Fruit fly (Drosophila melanogaster) whole organism, embryonic: Measurements from ENCODE around the gene CG4382.

Experiments
- ATbp ChIP-seq: fragments of 200-800 bp; sonication (Bioruptor generic); optimal IDR thresholded peaks from 2 replicates; lab custom pipeline; 2017; ENCODE audit warnings: missing biosample characterization, mild to moderate bottlenecking, missing genetic modification characterization, missing genetic modification reagents
- CG10274 ChIP-seq: fragments of 200-800 bp; sonication (Bioruptor generic); optimal IDR thresholded peaks from 3 replicates; lab custom pipeline; 2017; ENCODE audit warnings: missing biosample characterization, mild to moderate bottlenecking, missing genetic modification characterization
- CG10431 ChIP-seq: fragments of 200-800 bp; sonication (Bioruptor generic); optimal IDR thresholded peaks from 3 replicates; lab custom pipeline; 2018; ENCODE audit warnings: missing biosample characterization, mild to moderate bottlenecking, missing genetic modification characterization
- CG10979 ChIP-seq: fragments of 200-800 bp; sonication (Bioruptor generic); optimal IDR thresholded peaks from 2 replicates; lab custom pipeline; 2018; ENCODE audit warnings: missing biosample characterization, mild to moderate bottlenecking, missing genetic modification characterization, moderate library complexity
- CG11398 ChIP-seq: fragments of 200-800 bp; sonication (Bioruptor generic); optimal IDR thresholded peaks from 2 replicates; lab custom pipeline; 2016; ENCODE audit warnings: missing biosample characterization, missing genetic modification characterization
- CG12236 ChIP-seq: fragments of 200-800 bp; sonication (Bioruptor generic); optimal IDR thresholded peaks from 2 replicates; lab custom pipeline; 2016; ENCODE audit warnings: missing biosample characterization, missing genetic modification characterization
- CG12391 ChIP-seq: fragments of 200-800 bp; sonication (Bioruptor generic); optimal IDR thresholded peaks from 3 replicates; lab custom pipeline; 2018; ENCODE audit warnings: missing biosample characterization, mild to moderate bottlenecking, missing genetic modification characterization, moderate library complexity
- CG12769 ChIP-seq: fragments of 200-800 bp; sonication (Bioruptor generic); optimal IDR thresholded peaks from 2 replicates; lab custom pipeline; 2019; ENCODE audit warnings: missing biosample characterization, mild to moderate bottlenecking, missing genetic modification characterization, moderate library complexity
- CG13775 ChIP-seq: fragments of 200-800 bp; sonication (Bioruptor generic); optimal IDR thresholded peaks from 3 replicates; lab custom pipeline; 2017; ENCODE audit warnings: missing biosample characterization, mild to moderate bottlenecking, missing genetic modification characterization
- CG14441 ChIP-seq: fragments of 200-800 bp; sonication (Bioruptor generic); IDR thresholded peaks from 2 replicates; pipeline ENCODE4 v1.3.6; 2022; ENCODE audit warnings: missing biosample characterization, missing genetic modification characterization
- CG1602 ChIP-seq: fragments of 200-800 bp; sonication (Bioruptor generic); optimal IDR thresholded peaks from 3 replicates; lab custom pipeline; 2016; ENCODE audit warnings: missing biosample characterization, missing genetic modification characterization
- CG17385 ChIP-seq: fragments of 200-800 bp; sonication (Bioruptor generic); optimal IDR thresholded peaks from 3 replicates; lab custom pipeline; 2018; ENCODE audit warnings: missing biosample characterization, mild to moderate bottlenecking, missing genetic modification characterization
- CG17568 ChIP-seq: fragments of 200-800 bp; sonication (Bioruptor generic); optimal IDR thresholded peaks from 2 replicates; lab custom pipeline; 2018; ENCODE audit warnings: missing biosample characterization, mild to moderate bottlenecking, missing genetic modification characterization, moderate library complexity
- CG1832 ChIP-seq: fragments of 200-800 bp; sonication (Bioruptor generic); optimal IDR thresholded peaks from 2 replicates; lab custom pipeline; 2017; ENCODE audit warnings: missing biosample characterization, mild to moderate bottlenecking, missing genetic modification characterization, inconsistent platforms
- CG18476 ChIP-seq: fragments of 200-800 bp; sonication (Bioruptor generic); optimal IDR thresholded peaks from 2 replicates; lab custom pipeline; 2016; ENCODE audit warnings: missing biosample characterization, mild to moderate bottlenecking, missing genetic modification characterization
- CG3065 ChIP-seq: fragments of 200-800 bp; sonication (Bioruptor generic); optimal IDR thresholded peaks from 2 replicates; lab custom pipeline; 2016; ENCODE audit warnings: missing biosample characterization, missing genetic modification characterization
- CG4854 ChIP-seq: fragments of 200-800 bp; sonication (Bioruptor generic); optimal IDR thresholded peaks from 2 replicates; lab custom pipeline; 2016; ENCODE audit warnings: missing biosample characterization, missing genetic modification characterization, inconsistent platforms
- CG6272 ChIP-seq: fragments of 200-800 bp; sonication (Bioruptor generic); IDR thresholded peaks from 2 replicates; pipeline ENCODE4 v1.3.6; 2022; ENCODE audit warnings: missing biosample characterization, missing genetic modification characterization
- CG6813 ChIP-seq: fragments of 200-800 bp; sonication (Bioruptor generic); optimal IDR thresholded peaks from 2 replicates; lab custom pipeline; 2017; ENCODE audit warnings: missing biosample characterization, missing genetic modification characterization, mild to moderate bottlenecking, moderate library complexity, missing genetic modification reagents
- CG8281 ChIP-seq: fragments of 200-800 bp; sonication (Bioruptor generic); optimal IDR thresholded peaks from 2 replicates; lab custom pipeline; 2018; ENCODE audit warnings: missing biosample characterization, mild to moderate bottlenecking, missing genetic modification characterization, moderate library complexity
- CG8388 ChIP-seq: fragments of 200-800 bp; sonication (Bioruptor generic); optimal IDR thresholded peaks from 2 replicates; lab custom pipeline; 2019; ENCODE audit warnings: missing biosample characterization, mild to moderate bottlenecking, missing genetic modification characterization, moderate library complexity
- CG9437 ChIP-seq: fragments of 200-800 bp; sonication (Bioruptor generic); optimal IDR thresholded peaks from 2 replicates; lab custom pipeline; 2018; ENCODE audit warnings: missing biosample characterization, mild to moderate bottlenecking, missing genetic modification characterization
- CTCF ChIP-seq: fragments of 200-800 bp; sonication (Bioruptor generic); optimal IDR thresholded peaks from 2 replicates; lab custom pipeline; 2017; ENCODE audit warnings: missing biosample characterization, mild to moderate bottlenecking, missing genetic modification characterization, moderate library complexity
- Fer3 ChIP-seq: fragments of 200-800 bp; sonication (Bioruptor generic); optimal IDR thresholded peaks from 2 replicates; lab custom pipeline; 2018; ENCODE audit warnings: missing biosample characterization, mild to moderate bottlenecking, missing genetic modification characterization, moderate library complexity
- Lpt ChIP-seq: fragments of >200 bp; optimal IDR thresholded peaks from 2 replicates; lab custom pipeline; 2018; ENCODE audit warnings: missing biosample characterization, missing genetic modification characterization
- Med ChIP-seq: fragments of 200-800 bp; sonication (Bioruptor generic); peaks from one replicate; lab custom pipeline; 2016; ENCODE audit warnings: missing biosample characterization, missing genetic modification characterization, mild to moderate bottlenecking, inconsistent platforms, moderate library complexity
- Myb ChIP-seq: fragments of 200-800 bp; sonication (Bioruptor generic); optimal IDR thresholded peaks from 2 replicates; lab custom pipeline; 2016; ENCODE audit warnings: missing biosample characterization, missing genetic modification characterization
- Sox100B ChIP-seq: fragments of 200-800 bp; sonication (Bioruptor generic); optimal IDR thresholded peaks from 3 replicates; lab custom pipeline; 2018; ENCODE audit warnings: missing biosample characterization, mild to moderate bottlenecking, missing genetic modification characterization
- Xrp1 ChIP-seq: fragments of 200-800 bp; sonication (Bioruptor generic); IDR thresholded peaks from 2 replicates; pipeline ENCODE4 v1.3.6; 2022; ENCODE audit warnings: missing biosample characterization, missing genetic modification characterization
- ab ChIP-seq: fragments of 200-800 bp; sonication (Bioruptor generic); optimal IDR thresholded peaks from 2 replicates; lab custom pipeline; 2016; ENCODE audit warnings: missing biosample characterization, missing genetic modification characterization
- ato ChIP-seq: fragments of 200-800 bp; sonication (Bioruptor generic); IDR thresholded peaks from 2 replicates; pipeline ENCODE4 v1.3.6; 2022; ENCODE audit warnings: missing biosample characterization, missing genetic modification characterization; ENCODE audit not compliant: partially characterized antibody
- bcd ChIP-seq: fragments of 200-800 bp; sonication (Bioruptor generic); optimal IDR thresholded peaks from 2 replicates; lab custom pipeline; 2017; ENCODE audit warnings: missing biosample characterization, mild to moderate bottlenecking, missing genetic modification characterization
- br ChIP-seq: fragments of >200 bp; optimal IDR thresholded peaks from 2 replicates; lab custom pipeline; 2017
- btn ChIP-seq: fragments of 200-800 bp; sonication (Bioruptor generic); optimal IDR thresholded peaks from 2 replicates; lab custom pipeline; 2016; ENCODE audit warnings: missing biosample characterization, missing genetic modification characterization
- cg ChIP-seq: fragments of 200-800 bp; sonication (Bioruptor generic); optimal IDR thresholded peaks from 3 replicates; lab custom pipeline; 2019; ENCODE audit warnings: missing biosample characterization, mild to moderate bottlenecking, missing genetic modification characterization, moderate library complexity
- crol ChIP-seq: fragments of 200-800 bp; sonication (Bioruptor generic); IDR thresholded peaks from 2 replicates; pipeline ENCODE4 v1.3.6; 2022; ENCODE audit warnings: missing biosample characterization, missing genetic modification characterization
- eve ChIP-seq, 2 experiments: fragments of >200 bp; optimal IDR thresholded peaks; 2 replicates each; lab custom pipeline; 2017; ENCODE audit warnings: missing biosample characterization in 2 of 2, missing genetic modification characterization in 2 of 2
- fru ChIP-seq: fragments of >200 bp; optimal IDR thresholded peaks from 2 replicates; lab custom pipeline; 2017
- ftz-f1 ChIP-seq: fragments of 200-800 bp; sonication (Bioruptor generic); optimal IDR thresholded peaks from 2 replicates; lab custom pipeline; 2016; ENCODE audit warnings: missing biosample characterization, missing genetic modification characterization
- jigr1 ChIP-seq: fragments of 200-800 bp; sonication (Bioruptor generic); IDR thresholded peaks from 3 replicates; pipeline ENCODE4 v1.3.6; 2022; ENCODE audit warnings: missing biosample characterization, missing genetic modification characterization
- ken ChIP-seq: fragments of 200-800 bp; sonication (Bioruptor generic); IDR thresholded peaks from 3 replicates; pipeline ENCODE4 v1.3.6; 2022; ENCODE audit warnings: missing biosample characterization, missing genetic modification characterization
- lab ChIP-seq: fragments of 200-800 bp; sonication (Bioruptor generic); optimal IDR thresholded peaks from 3 replicates; lab custom pipeline; 2017; ENCODE audit warnings: missing biosample characterization, missing genetic modification characterization, mild to moderate bottlenecking, moderate library complexity, missing genetic modification reagents
- lola ChIP-seq, 3 experiments: fragments of >200 bp in 2 of 3; fragments of 200-800 bp in 1 of 3; sonication (Bioruptor generic) in 1 of 3; optimal IDR thresholded peaks; 2 replicates each; lab custom pipeline; 2017 to 2019; ENCODE audit warnings: missing biosample characterization in 3 of 3, missing genetic modification characterization in 3 of 3, mild to moderate bottlenecking in 1 of 3, moderate library complexity in 1 of 3
- nerfin-2 ChIP-seq: fragments of 200-800 bp; sonication (Bioruptor generic); IDR thresholded peaks from 2 replicates; pipeline ENCODE4 v1.3.6; 2022; ENCODE audit warnings: missing biosample characterization, missing genetic modification characterization; ENCODE audit not compliant: partially characterized antibody
- nmo ChIP-seq: fragments of 200-800 bp; sonication (Bioruptor generic); optimal IDR thresholded peaks from 2 replicates; lab custom pipeline; 2018; ENCODE audit warnings: missing biosample characterization, mild to moderate bottlenecking, missing genetic modification characterization, moderate library complexity
- pnt ChIP-seq: fragments of 200-800 bp; sonication (Bioruptor generic); optimal IDR thresholded peaks from 3 replicates; lab custom pipeline; 2016; ENCODE audit warnings: missing biosample characterization, missing genetic modification characterization
- sd ChIP-seq: fragments of 200-800 bp; sonication (Bioruptor generic); optimal IDR thresholded peaks from 3 replicates; lab custom pipeline; 2018; ENCODE audit warnings: missing biosample characterization, mild to moderate bottlenecking, missing genetic modification characterization, moderate library complexity
- sob ChIP-seq: fragments of 200-800 bp; sonication (Bioruptor generic); IDR thresholded peaks from 2 replicates; pipeline ENCODE4 v1.3.6; 2022; ENCODE audit warnings: missing biosample characterization, missing genetic modification characterization
- trh ChIP-seq: fragments of 200-800 bp; sonication (Bioruptor generic); optimal IDR thresholded peaks from 2 replicates; lab custom pipeline; 2016; ENCODE audit warnings: missing biosample characterization, missing genetic modification characterization
- tx ChIP-seq: fragments of 200-800 bp; sonication (Bioruptor generic); optimal IDR thresholded peaks from 2 replicates; lab custom pipeline; 2016; ENCODE audit warnings: missing biosample characterization, missing genetic modification characterization
- usp ChIP-seq: fragments of >200 bp; optimal IDR thresholded peaks from 2 replicates; lab custom pipeline; 2017; ENCODE audit warnings: missing biosample characterization, missing genetic modification characterization

CG4382 gene

DNA sequence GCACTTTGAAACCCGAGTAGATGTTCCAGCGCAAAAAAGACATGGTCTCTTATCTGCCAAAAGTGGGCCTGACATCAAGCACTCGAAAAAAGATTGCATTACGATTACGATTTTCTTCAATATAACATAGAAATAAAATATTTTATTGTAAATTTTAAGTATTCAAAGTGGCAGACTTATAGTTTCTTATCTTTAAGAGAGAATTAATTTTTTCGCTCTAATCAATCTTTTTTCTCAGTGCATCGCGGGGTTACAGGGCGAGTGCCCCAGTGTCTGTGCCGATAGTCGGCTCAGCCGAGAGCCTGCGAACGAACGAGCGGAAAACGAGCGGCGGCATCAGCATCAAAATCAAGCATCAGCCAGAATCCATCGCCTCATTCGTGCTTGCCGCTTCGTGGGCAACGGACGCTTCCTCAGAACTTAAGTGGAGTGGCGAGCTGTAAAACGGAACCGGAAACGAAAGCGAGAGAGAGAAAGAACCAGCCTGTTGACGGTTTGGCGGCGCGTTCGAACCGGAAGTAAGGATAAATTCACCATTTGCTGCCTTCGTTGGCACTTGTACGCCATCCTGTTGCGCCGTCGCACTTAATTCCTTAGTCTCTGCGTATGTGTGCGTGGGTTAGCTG lies 33.3 kb upstream of the CG4382 start, which contains the start of gene Apoltp (continued):
- TF ChIP-seq nerfin-2 (GFP tag; lab: Robert Waterston, UW) (no peak), ftz-f1 (GFP tag; lab: Kevin White, UChicago) (no peak), CG12236 (GFP tag; lab: Kevin White, UChicago) (no peak), sd (tag; lab: Kevin White, UChicago) (no peak), CG10274 (GFP tag; lab: Kevin White, UChicago) (no peak), CG9437 (GFP tag; lab: Kevin White, UChicago) (no peak), CG6813 (GFP tag; lab: Kevin White, UChicago) (peak; percentile 62), CG8281 (tag; lab: Kevin White, UChicago) (peak; percentile 19), Lpt (no peak), lab (GFP tag; lab: Kevin White, UChicago) (peak; percentile 89), CG12769 (no peak), eve (GFP tag; optimal IDR thresholded peaks at IDR 0.05; lab: Kevin White, UChicago) (peak in 1 of 2 experiments; percentile 63), CG4854 (peak; percentile 31), Med (GFP tag; lab: Kevin White, UChicago) (no peak), CG13775 (GFP tag; lab: Kevin White, UChicago) (peak; percentile 45), br (lab: Kevin White, UChicago) (no peak), CG1602 (GFP tag; lab: Kevin White, UChicago) (no peak), lola (GFP tag; optimal IDR thresholded peaks at IDR 0.05; lab: Kevin White, UChicago) (peak in 1 of 3 experiments; percentile 33), CTCF (no peak), trh (GFP tag; lab: Kevin White, UChicago) (peak; percentile 28), CG11398 (GFP tag; lab: Kevin White, UChicago) (no peak), crol (GFP tag; lab: Robert Waterston, UW) (no peak), CG10979 (tag; lab: Kevin White, UChicago) (peak; percentile 67), jigr1 (GFP tag; lab: Robert Waterston, UW) (no peak), pnt (GFP tag; lab: Kevin White, UChicago) (no peak), CG3065 (GFP tag; lab: Kevin White, UChicago) (no peak), sob (peak; percentile 84), CG14441 (GFP tag; lab: Robert Waterston, UW) (peak; percentile 66), btn (GFP tag; lab: Kevin White, UChicago) (no peak), Fer3 (tag; lab: Kevin White, UChicago) (peak; percentile 79), ATbp (GFP tag; lab: Kevin White, UChicago) (peak; percentile 26), ato (no peak), CG17568 (GFP tag; lab: Kevin White, UChicago) (no peak), Myb (GFP tag; lab: Kevin White, UChicago) (no peak), CG8388 (GFP tag; lab: Kevin White, UChicago) (peak; percentile 9), CG18476 (GFP tag; lab: Kevin White, UChicago) (peak; percentile 56), tx (GFP tag; lab: Kevin White, UChicago) (no peak), CG6272 (peak; percentile 58), Xrp1 (GFP tag; lab: Robert Waterston, UW) (peak; percentile 77), bcd (GFP tag; lab: Kevin White, UChicago) (peak; percentile 74), Sox100B (peak; percentile 52), CG10431 (GFP tag; lab: Kevin White, UChicago) (no peak), ab (GFP tag; lab: Kevin White, UChicago) (no peak), fru (lab: Kevin White, UChicago) (no peak), ken (GFP tag; lab: Robert Waterston, UW) (peak; percentile 5; the same call in 1 of the 3 replicates), usp (no peak), cg (no peak), CG12391 (peak; percentile 67), CG1832 (GFP tag; lab: Kevin White, UChicago) (no peak), nmo (peak; percentile 68), CG17385 (GFP tag; lab: Kevin White, UChicago) (peak; percentile 54)
